Fruit fly (Drosophila melanogaster) S2 (cell line): Measurements from ENCODE around the gene RluA-1.

Source experiments
- CG8478 ChIP-seq: fragments of >200 bp; optimal IDR thresholded peaks from 2 replicates; lab custom pipeline; 2018
- CTCF ChIP-seq, 2 experiments: fragments of >200 bp; optimal IDR thresholded peaks; 2 replicates each; lab custom pipeline; 2018

DNA sequence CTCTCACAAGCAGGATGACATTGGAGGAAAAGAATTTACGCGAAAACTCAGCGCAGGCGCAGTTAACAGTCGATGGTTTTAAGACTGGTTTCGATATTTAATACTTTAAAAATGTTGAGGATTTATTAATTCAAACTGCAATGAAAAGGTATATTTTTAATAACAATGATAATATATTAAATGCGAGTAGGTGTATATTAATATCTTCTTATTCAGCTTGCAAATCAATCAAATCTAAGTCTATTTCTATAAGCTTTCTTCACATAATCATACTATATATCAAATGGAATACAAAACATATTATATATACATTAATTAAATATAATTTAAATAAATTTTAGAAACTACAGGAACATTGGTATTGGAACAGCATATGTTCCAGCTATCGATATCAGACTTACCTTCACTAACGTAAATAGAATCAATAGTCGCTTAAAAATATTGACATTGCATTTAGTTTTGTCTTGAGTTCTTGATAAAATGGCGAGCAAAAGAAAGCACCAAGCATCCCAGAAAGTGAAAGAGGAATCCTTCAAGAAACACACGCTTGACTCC lies 38.5 kb downstream of the RluA-1 start, which contains the start of the genes TBC1D16 and holn1:
- no peak for TF ChIP-seq CG8478 (lab: Kevin White, UChicago)
- no peak for TF ChIP-seq CTCF (optimal IDR thresholded peaks at IDR 0.05; lab: Kevin White, UChicago)
